Fruit fly (Drosophila melanogaster): ENCODE data around the gene Mf.
A peak's percentile ranks its signal among the peaks of the same experiment; 100 is the strongest.

Mf gene

dm6 chr3R:15138251-15138650 is 43.1 kb downstream of the Mf start:
- TF ChIP-seq CG7045 (GFP tag; optimal IDR thresholded peaks at IDR 0.05): no peak
- TF ChIP-seq CG7101 (tag; optimal IDR thresholded peaks at IDR 0.05): no peak
- no peak for TF ChIP-seq CG14711 (tag; optimal IDR thresholded peaks at IDR 0.05)
- TF ChIP-seq pad (GFP tag; optimal IDR thresholded peaks at IDR 0.05): no peak
- TF ChIP-seq CG33017 (tag; optimal IDR thresholded peaks at IDR 0.05): no peak
- no peak for TF ChIP-seq CG1620 (GFP tag; optimal IDR thresholded peaks at IDR 0.05)
- no peak for TF ChIP-seq kay (GFP tag; ENCODE audit: borderline replicate concordance)
- TF ChIP-seq tj (GFP tag; optimal IDR thresholded peaks at IDR 0.05): no peak
- TF ChIP-seq Hr96 (GFP tag; optimal IDR thresholded peaks at IDR 0.05): no peak

DNA sequence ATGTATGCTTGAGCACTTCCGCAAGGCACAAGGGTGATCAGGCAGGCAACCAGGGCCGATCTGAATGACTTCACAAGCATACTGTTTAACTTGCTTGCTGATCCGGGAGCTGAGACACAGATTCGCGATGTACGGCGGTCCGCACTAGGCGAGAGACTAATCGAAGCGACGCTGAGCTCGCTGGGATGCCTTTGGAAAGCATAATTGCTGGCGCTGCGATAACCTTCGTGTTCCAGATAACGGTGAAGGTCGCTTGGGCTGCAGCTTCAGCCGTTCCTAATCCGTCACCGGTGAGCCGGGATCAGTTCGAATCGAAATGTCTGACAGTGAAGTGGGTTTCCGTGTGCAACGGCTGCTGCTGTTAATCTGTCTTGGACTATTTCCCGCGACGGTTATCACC is 44.5 kb downstream of the Mf start, which contains the start of the genes CG6912 and CG3984:
Gene CG6912, minus strand, starts transcription at position 159 of the 400 bp plus-strand sequence.
Gene CG3984, plus strand, starts transcription at position 303 of the 400 bp plus-strand sequence.
- TF ChIP-seq tj (GFP tag; optimal IDR thresholded peaks at IDR 0.05) (peak; percentile 33), bab1 (GFP tag; optimal IDR thresholded peaks at IDR 0.05) (no peak)

DNA sequence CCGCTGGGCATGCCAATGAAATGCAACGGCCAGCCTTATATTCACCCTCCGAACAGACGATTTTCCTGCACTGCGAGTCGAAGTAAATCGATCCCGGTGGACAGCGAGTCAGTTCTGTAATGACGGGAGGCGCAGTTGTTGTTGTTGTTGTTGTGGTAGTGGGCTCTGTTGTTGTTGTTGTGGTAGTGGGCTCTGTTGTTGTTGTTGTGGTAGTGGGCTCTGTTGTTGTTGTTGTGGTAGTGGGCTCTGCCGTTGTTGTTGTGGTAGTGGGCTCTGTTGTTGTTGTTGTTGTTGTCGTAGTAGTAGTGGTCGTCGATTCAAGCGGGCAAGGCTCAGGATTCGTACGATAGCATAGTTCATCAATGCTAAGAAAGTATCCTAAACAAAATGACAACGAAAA is 45.3 kb downstream of the Mf start:
- TF ChIP-seq CG5204 (GFP tag; optimal IDR thresholded peaks at IDR 0.05): no peak
- TF ChIP-seq Mnt (GFP tag; optimal IDR thresholded peaks at IDR 0.05): no peak
- TF ChIP-seq ovo (GFP tag; optimal IDR thresholded peaks at IDR 0.05): no peak
- no peak for TF ChIP-seq CG14711 (tag; optimal IDR thresholded peaks at IDR 0.05)
- TF ChIP-seq CG11617 (GFP tag; optimal IDR thresholded peaks at IDR 0.05): no peak
- no peak for TF ChIP-seq Crg-1 (GFP tag; optimal IDR thresholded peaks at IDR 0.05)

DNA sequence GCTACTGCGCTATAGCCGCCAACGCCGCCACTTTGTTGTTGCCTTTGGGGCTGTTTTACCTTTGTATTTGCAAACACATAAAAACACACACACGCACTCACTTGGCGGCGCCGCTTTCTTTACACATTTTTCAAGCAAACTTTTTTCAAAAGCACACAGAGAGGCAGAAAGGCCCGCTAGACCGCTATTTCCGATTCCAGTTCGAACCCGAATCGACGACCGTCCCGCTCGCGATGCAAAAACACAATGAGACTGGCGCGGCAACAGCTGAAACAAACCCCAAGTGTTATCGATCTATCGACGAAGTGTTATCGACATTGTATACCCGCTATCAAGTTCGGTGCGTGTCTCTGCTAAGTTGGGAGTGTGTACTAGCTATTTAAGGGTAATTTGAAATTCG is 49.6 kb downstream of the Mf start, which contains the start of gene CG42788:
Gene CG42788, minus strand, starts transcription at position 250 of the 400 bp plus-strand sequence.
- TF ChIP-seq ovo (GFP tag; optimal IDR thresholded peaks at IDR 0.05): peak; percentile 84
- TF ChIP-seq CG33017 (tag; optimal IDR thresholded peaks at IDR 0.05): peak; percentile 51
- no peak for TF ChIP-seq CG5204 (GFP tag; optimal IDR thresholded peaks at IDR 0.05)
- peak; percentile 36 for TF ChIP-seq CG7101 (tag; optimal IDR thresholded peaks at IDR 0.05)
- no peak for TF ChIP-seq kay (GFP tag; ENCODE audit: borderline replicate concordance)
- TF ChIP-seq pad (GFP tag; optimal IDR thresholded peaks at IDR 0.05): no peak
- no peak for TF ChIP-seq CG7045 (GFP tag; optimal IDR thresholded peaks at IDR 0.05)
- peak; percentile 81 for TF ChIP-seq cic (GFP tag; optimal IDR thresholded peaks at IDR 0.05)
- TF ChIP-seq cnc (optimal IDR thresholded peaks at IDR 0.05): no peak
- TF ChIP-seq Crg-1 (GFP tag; optimal IDR thresholded peaks at IDR 0.05): peak; percentile 71
- TF ChIP-seq tj (GFP tag; optimal IDR thresholded peaks at IDR 0.05): peak; percentile 71
- no peak for TF ChIP-seq Clk (GFP tag; optimal IDR thresholded peaks at IDR 0.05)
- TF ChIP-seq toe (GFP tag; optimal IDR thresholded peaks at IDR 0.05): peak; percentile 9
- TF ChIP-seq CG1620 (GFP tag; optimal IDR thresholded peaks at IDR 0.05): peak; percentile 82
- peak; percentile 50 for TF ChIP-seq Hr96 (GFP tag; optimal IDR thresholded peaks at IDR 0.05)
- TF ChIP-seq CG12768 (GFP tag; optimal IDR thresholded peaks at IDR 0.05): peak; percentile 61
- peak; percentile 14 for TF ChIP-seq CG14711 (tag; optimal IDR thresholded peaks at IDR 0.05)
- TF ChIP-seq Mnt (GFP tag; optimal IDR thresholded peaks at IDR 0.05): peak; percentile 72
- peak; percentile 70 for TF ChIP-seq CG11617 (GFP tag; optimal IDR thresholded peaks at IDR 0.05)
- TF ChIP-seq bab1 (GFP tag; optimal IDR thresholded peaks at IDR 0.05): peak; percentile 88

- TF ChIP-seq CG7101 (tag; optimal IDR thresholded peaks at IDR 0.05) (no peak), Hr96 (GFP tag; optimal IDR thresholded peaks at IDR 0.05) (no peak), CG14711 (tag; optimal IDR thresholded peaks at IDR 0.05) (no peak), cnc (optimal IDR thresholded peaks at IDR 0.05) (no peak)
These were observed 50.4 kb downstream of the Mf start for dm6 chr3R:15130873-15131272.

dm6 chr3R:15129998-15130397 is 51.3 kb downstream of the Mf start:
- TF ChIP-seq CG14711 (tag; optimal IDR thresholded peaks at IDR 0.05): no peak
- peak; percentile 0 for TF ChIP-seq kay (GFP tag; ENCODE audit: borderline replicate concordance)

DNA sequence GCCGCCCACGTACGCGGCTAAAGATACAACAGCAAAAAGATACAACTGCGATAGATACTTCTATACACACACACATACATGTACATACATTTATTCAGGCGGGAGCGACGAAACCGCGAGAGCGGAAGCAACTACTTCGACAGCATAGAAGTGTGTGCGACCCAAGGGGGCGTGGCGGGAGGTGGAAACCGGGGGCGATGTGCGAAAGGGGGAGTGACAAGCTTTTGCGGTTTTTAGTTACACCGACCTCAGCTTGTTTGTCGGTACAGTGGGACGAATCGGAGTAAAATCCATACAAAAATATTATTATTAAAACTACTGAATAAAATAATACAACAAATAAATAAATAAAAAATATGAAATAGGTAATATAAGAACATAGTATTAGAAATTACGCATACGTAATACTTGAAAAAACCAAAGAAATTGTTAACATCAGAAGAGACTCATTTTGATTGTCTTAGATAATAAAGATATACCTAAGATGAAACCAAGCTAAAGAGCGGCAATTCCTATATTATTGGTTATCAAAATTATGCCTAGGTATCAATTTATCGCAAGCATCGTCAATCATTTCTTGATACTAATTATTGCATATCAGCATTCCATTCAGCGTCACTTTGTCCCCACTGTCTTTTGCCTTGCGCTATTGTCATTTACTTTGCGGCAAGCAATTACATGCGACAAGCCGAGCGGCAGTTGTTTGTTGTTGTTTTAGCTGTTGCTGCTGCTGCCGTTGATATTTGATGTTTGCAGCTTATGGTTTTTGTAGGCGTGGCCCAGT is 52.5 kb downstream of the Mf start:
- TF ChIP-seq CG7045 (GFP tag; optimal IDR thresholded peaks at IDR 0.05): no peak
- TF ChIP-seq cnc (optimal IDR thresholded peaks at IDR 0.05): no peak
- TF ChIP-seq tj (GFP tag; optimal IDR thresholded peaks at IDR 0.05): peak; percentile 83

DNA sequence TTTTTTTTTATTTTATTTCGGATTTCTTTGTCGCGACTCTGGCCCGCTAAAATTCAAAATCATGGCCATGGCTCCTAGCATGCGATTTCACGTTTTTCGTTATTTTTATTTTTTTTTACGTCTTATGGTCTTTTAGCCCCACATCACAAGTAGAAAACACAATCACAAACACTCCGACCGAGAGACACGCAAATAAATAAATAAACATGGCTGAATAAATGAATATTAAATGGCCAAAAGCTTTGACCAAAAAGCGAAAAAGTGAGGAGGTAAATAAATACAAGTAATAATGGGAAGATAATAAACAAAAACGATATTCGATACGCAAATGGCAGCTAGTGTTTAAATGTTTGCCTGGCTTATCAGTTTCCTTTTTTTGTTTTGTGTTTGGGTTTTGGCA is 53.2 kb downstream of the Mf start:
- no peak for TF ChIP-seq CG5204 (GFP tag; optimal IDR thresholded peaks at IDR 0.05)
- TF ChIP-seq kay (GFP tag; ENCODE audit: borderline replicate concordance): peak; percentile 62
- TF ChIP-seq CG12768 (GFP tag; optimal IDR thresholded peaks at IDR 0.05): no peak
- TF ChIP-seq bab1 (GFP tag; optimal IDR thresholded peaks at IDR 0.05): no peak
- no peak for TF ChIP-seq toe (GFP tag; optimal IDR thresholded peaks at IDR 0.05)
- no peak for TF ChIP-seq Crg-1 (GFP tag; optimal IDR thresholded peaks at IDR 0.05)
